In genomic region chr2L:2956358-2956757, dm6 we compare ENCODE assay signal across 4 fruit fly cellular contexts.
TF ChIP-seq lines count a peak whose summit lies in the region.

No protein-coding gene starts in this region.

- TF ChIP-seq CTCF in whole organism, embryonic (GFP tag; optimal IDR thresholded peaks at IDR 0.05; lab: Kevin White, UChicago), result no peak

TF ChIP-seq in whole organism, adult, 20 proteins besides CTCF, POLR2A, EP300 and RAD21:
- TF ChIP-seq CG11617 (GFP tag; optimal IDR thresholded peaks at IDR 0.05; lab: Kevin White, UChicago), result peak; percentile 46
- TF ChIP-seq Crg-1 (GFP tag; optimal IDR thresholded peaks at IDR 0.05; lab: Kevin White, UChicago), result no peak
- TF ChIP-seq cnc (optimal IDR thresholded peaks at IDR 0.05; lab: Kevin White, UChicago), result no peak
- TF ChIP-seq CG1620 (GFP tag; optimal IDR thresholded peaks at IDR 0.05; lab: Kevin White, UChicago), result no peak
- TF ChIP-seq bab1 (GFP tag; optimal IDR thresholded peaks at IDR 0.05; lab: Kevin White, UChicago), result no peak
- TF ChIP-seq pad (GFP tag; optimal IDR thresholded peaks at IDR 0.05; lab: Kevin White, UChicago), result peak; percentile 64
- peak; percentile 79 for TF ChIP-seq CG7045 (GFP tag; optimal IDR thresholded peaks at IDR 0.05; lab: Kevin White, UChicago)
- TF ChIP-seq Hr96 (GFP tag; optimal IDR thresholded peaks at IDR 0.05; lab: Kevin White, UChicago), result peak; percentile 50
- peak; percentile 47 for TF ChIP-seq CG7101 (tag; optimal IDR thresholded peaks at IDR 0.05; lab: Kevin White, UChicago)
- TF ChIP-seq cic (GFP tag; optimal IDR thresholded peaks at IDR 0.05; lab: Kevin White, UChicago), result no peak
- peak; percentile 72 for TF ChIP-seq CG33017 (tag; optimal IDR thresholded peaks at IDR 0.05; lab: Kevin White, UChicago)
- no peak for TF ChIP-seq toe (GFP tag; optimal IDR thresholded peaks at IDR 0.05; lab: Kevin White, UChicago)
- no peak for TF ChIP-seq Mnt (GFP tag; optimal IDR thresholded peaks at IDR 0.05; lab: Kevin White, UChicago)
- TF ChIP-seq Clk (GFP tag; optimal IDR thresholded peaks at IDR 0.05; lab: Kevin White, UChicago), result peak; percentile 53
- peak; percentile 63 for TF ChIP-seq CG5204 (GFP tag; optimal IDR thresholded peaks at IDR 0.05; lab: Kevin White, UChicago)
- TF ChIP-seq ovo (GFP tag; optimal IDR thresholded peaks at IDR 0.05; lab: Kevin White, UChicago), result no peak
- peak; percentile 42 for TF ChIP-seq kay (GFP tag; lab: Kevin White, UChicago; ENCODE audit: borderline replicate concordance)
- no peak for TF ChIP-seq CG14711 (tag; optimal IDR thresholded peaks at IDR 0.05; lab: Kevin White, UChicago)
- TF ChIP-seq CG12768 (GFP tag; optimal IDR thresholded peaks at IDR 0.05; lab: Kevin White, UChicago), result peak; percentile 81
- peak; percentile 1 for TF ChIP-seq tj (GFP tag; optimal IDR thresholded peaks at IDR 0.05; lab: Kevin White, UChicago)

TF ChIP-seq in whole organism, embryonic, 481 proteins besides CTCF, POLR2A, EP300 and RAD21:
- 0 out of 2 replicates have a peak, but pooled peaks have one; percentile 11 for TF ChIP-seq Drgx (GFP tag; IDR thresholded peaks at IDR 0.05; lab: Robert Waterston, UW)
- TF ChIP-seq lmd (GFP tag; IDR thresholded peaks at IDR 0.05; lab: Robert Waterston, UW), result no peak
- TF ChIP-seq CG4707 (GFP tag; optimal IDR thresholded peaks at IDR 0.05; lab: Kevin White, UChicago), result no peak
- TF ChIP-seq sens (GFP tag; lab: Kevin White, UChicago), result peak; percentile 75
- TF ChIP-seq esg (GFP tag; conservative IDR thresholded peaks at IDR 0.05; lab: Robert Waterston, UW), result no peak
- no peak for TF ChIP-seq CG7786 (GFP tag; optimal IDR thresholded peaks at IDR 0.05; lab: Kevin White, UChicago)
- TF ChIP-seq Jarid2 (GFP tag; optimal IDR thresholded peaks at IDR 0.05; lab: Kevin White, UChicago), result no peak
- no peak for TF ChIP-seq Dll (GFP tag; IDR thresholded peaks at IDR 0.05; lab: Robert Waterston, UW; ENCODE audit: partially characterized antibody)
- no peak for TF ChIP-seq Optix (GFP tag; IDR thresholded peaks at IDR 0.05; lab: Robert Waterston, UW)

TF ChIP-seq in whole organism, prepupa, 60 proteins besides CTCF, POLR2A, EP300 and RAD21 (continues in another document):
- TF ChIP-seq fd59A (GFP tag; optimal IDR thresholded peaks at IDR 0.05; lab: Kevin White, UChicago) (peak; percentile 62), CG4318 (GFP tag; optimal IDR thresholded peaks at IDR 0.05; lab: Kevin White, UChicago) (peak; percentile 60), Sox15 (GFP tag; optimal IDR thresholded peaks at IDR 0.05; lab: Kevin White, UChicago) (peak; percentile 16), CG3919 (GFP tag; optimal IDR thresholded peaks at IDR 0.05; lab: Kevin White, UChicago) (peak; percentile 43), Sox14 (GFP tag; optimal IDR thresholded peaks at IDR 0.05; lab: Kevin White, UChicago) (peak; percentile 45), Hr4 (GFP tag; optimal IDR thresholded peaks at IDR 0.05; lab: Kevin White, UChicago) (peak; percentile 75), CG6276 (GFP tag; optimal IDR thresholded peaks at IDR 0.05; lab: Kevin White, UChicago) (peak; percentile 74), CG31627 (GFP tag; optimal IDR thresholded peaks at IDR 0.05; lab: Kevin White, UChicago) (no peak), dac (GFP tag; optimal IDR thresholded peaks at IDR 0.05; lab: Kevin White, UChicago) (peak; percentile 47), CG11902 (GFP tag; optimal IDR thresholded peaks at IDR 0.05; lab: Kevin White, UChicago) (no peak), CG6854 (GFP tag; optimal IDR thresholded peaks at IDR 0.05; lab: Kevin White, UChicago) (no peak), Lpt (GFP tag; optimal IDR thresholded peaks at IDR 0.05; lab: Kevin White, UChicago) (peak; percentile 18), CG32006 (GFP tag; optimal IDR thresholded peaks at IDR 0.05; lab: Kevin White, UChicago) (peak; percentile 83), fkh (GFP tag; optimal IDR thresholded peaks at IDR 0.05; lab: Kevin White, UChicago) (no peak), CG9139 (GFP tag; optimal IDR thresholded peaks at IDR 0.05; lab: Kevin White, UChicago) (peak; percentile 19), CG15336 (GFP tag; IDR thresholded peaks at IDR 0.05; lab: Robert Waterston, UW) (0 out of 2 replicates have a peak, but pooled peaks have one; percentile 38), Eip93F (GFP tag; optimal IDR thresholded peaks at IDR 0.05; lab: Kevin White, UChicago) (no peak), Smox (GFP tag; optimal IDR thresholded peaks at IDR 0.05; lab: Kevin White, UChicago) (no peak), net (GFP tag; optimal IDR thresholded peaks at IDR 0.05; lab: Kevin White, UChicago) (peak; percentile 44), CG16779 (tag; optimal IDR thresholded peaks at IDR 0.05; lab: Kevin White, UChicago) (peak; percentile 1), Met (GFP tag; optimal IDR thresholded peaks at IDR 0.05; lab: Kevin White, UChicago) (peak; percentile 28), cyc (GFP tag; optimal IDR thresholded peaks at IDR 0.05; lab: Kevin White, UChicago) (no peak), topi (GFP tag; optimal IDR thresholded peaks at IDR 0.05; lab: Kevin White, UChicago) (peak; percentile 52), svp (GFP tag; lab: Kevin White, UChicago) (no peak), CG6163 (GFP tag; IDR thresholded peaks at IDR 0.05; lab: Robert Waterston, UW) (no peak; the same call in 2 of the 3 replicates), achi (GFP tag; optimal IDR thresholded peaks at IDR 0.05; lab: Kevin White, UChicago) (peak; percentile 56), CG6792 (GFP tag; optimal IDR thresholded peaks at IDR 0.05; lab: Kevin White, UChicago) (no peak), CG8632 (GFP tag; optimal IDR thresholded peaks at IDR 0.05; lab: Kevin White, UChicago) (peak; percentile 10), CG3032 (tag; optimal IDR thresholded peaks at IDR 0.05; lab: Kevin White, UChicago) (peak; percentile 67), lz (GFP tag; optimal IDR thresholded peaks at IDR 0.05; lab: Kevin White, UChicago) (peak; percentile 35), CG7368 (GFP tag; optimal IDR thresholded peaks at IDR 0.05; lab: Kevin White, UChicago) (peak; percentile 36), salr (GFP tag; optimal IDR thresholded peaks at IDR 0.05; lab: Kevin White, UChicago) (peak in 1 of 2 experiments; percentile 20), CG6808 (GFP tag; optimal IDR thresholded peaks at IDR 0.05; lab: Kevin White, UChicago) (peak; percentile 51)

TF ChIP-seq in whole organism, pupa, 21 proteins besides CTCF, POLR2A, EP300 and RAD21:
- TF ChIP-seq gl (tag; optimal IDR thresholded peaks at IDR 0.05; lab: Kevin White, UChicago), result no peak
- peak; percentile 62 for TF ChIP-seq CG15710 (tag; optimal IDR thresholded peaks at IDR 0.05; lab: Kevin White, UChicago)
- peak; percentile 52 for TF ChIP-seq CG17806 (tag; optimal IDR thresholded peaks at IDR 0.05; lab: Kevin White, UChicago)
- no peak for TF ChIP-seq Snoo (tag; optimal IDR thresholded peaks at IDR 0.05; lab: Kevin White, UChicago)
- peak; percentile 57 for TF ChIP-seq CG34367 (tag; optimal IDR thresholded peaks at IDR 0.05; lab: Kevin White, UChicago)
- TF ChIP-seq Pif1A (GFP tag; optimal IDR thresholded peaks at IDR 0.05; lab: Kevin White, UChicago), result peak; percentile 56
- TF ChIP-seq CG14655 (GFP tag; optimal IDR thresholded peaks at IDR 0.05; lab: Kevin White, UChicago), result peak; percentile 77
- peak; percentile 1 for TF ChIP-seq D1 (tag; optimal IDR thresholded peaks at IDR 0.05; lab: Kevin White, UChicago)
- peak; percentile 67 for TF ChIP-seq CG9948 (tag; optimal IDR thresholded peaks at IDR 0.05; lab: Kevin White, UChicago)
- TF ChIP-seq CG8301 (tag; optimal IDR thresholded peaks at IDR 0.05; lab: Kevin White, UChicago), result peak; percentile 65
- peak; percentile 74 for TF ChIP-seq CG8159 (tag; optimal IDR thresholded peaks at IDR 0.05; lab: Kevin White, UChicago)
- no peak for TF ChIP-seq CG13204 (GFP tag; optimal IDR thresholded peaks at IDR 0.05; lab: Kevin White, UChicago)
- no peak for TF ChIP-seq CG12605 (GFP tag; IDR thresholded peaks at IDR 0.05; lab: Robert Waterston, UW)
- TF ChIP-seq fd96Ca (GFP tag; IDR thresholded peaks at IDR 0.05; lab: Robert Waterston, UW), result 0 out of 3 replicates have a peak, but pooled peaks have one; percentile 28
